Worm (Caenorhabditis elegans) whole organism, midembryonic: ENCODE results near the gene Y57E12AR.1.

Experiments used
- T22C8.4 ChIP-seq: fragments of 200-800 bp; sonication (Bioruptor generic); IDR thresholded peaks from 2 replicates; pipeline ENCODE4 v1.3.6; 2022; ENCODE audit warnings: missing genetic modification characterization, missing compliant biosample characterization
- cog-1 ChIP-seq: sonication (generic microtip); optimal IDR thresholded peaks from 2 replicates; lab custom pipeline; 2016; ENCODE audit warnings: missing genetic modification characterization, missing compliant biosample characterization
- flt-1 ChIP-seq: fragments of 200-800 bp; sonication (Bioruptor generic); IDR thresholded peaks from 2 replicates; pipeline ENCODE4 v1.3.6; 2022; ENCODE audit warnings: missing genetic modification characterization, missing compliant biosample characterization
- klf-2 ChIP-seq: fragments of 200-800 bp; sonication (Bioruptor generic); conservative IDR thresholded peaks from 2 replicates; pipeline ENCODE4 v1.3.6; 2022; ENCODE audit warnings: missing genetic modification reagents, missing genetic modification characterization, missing compliant biosample characterization
- med-1 ChIP-seq: sonication (generic microtip); optimal IDR thresholded peaks from 2 replicates; lab custom pipeline; 2017; ENCODE audit warnings: missing genetic modification characterization, mild to moderate bottlenecking, missing compliant biosample characterization, antibody characterized with exemption, missing genetic modification reagents; ENCODE audit not compliant: insufficient read depth
- ref-1 ChIP-seq: fragments of 200-800 bp; sonication (Bioruptor generic); conservative IDR thresholded peaks from 2 replicates; pipeline ENCODE4 v1.3.6; 2022; ENCODE audit warnings: missing genetic modification reagents, missing genetic modification characterization, missing compliant biosample characterization
- tab-1 ChIP-seq: fragments of 200-800 bp; sonication (Bioruptor generic); IDR thresholded peaks from 2 replicates; pipeline ENCODE4 v1.3.6; 2022; ENCODE audit warnings: missing genetic modification characterization, missing compliant biosample characterization
- ztf-23 ChIP-seq: fragments of 200-800 bp; sonication (Bioruptor generic); IDR thresholded peaks from 2 replicates; pipeline ENCODE4 v1.3.6; 2022; ENCODE audit warnings: missing genetic modification reagents, missing genetic modification characterization, missing compliant biosample characterization
- ztf-29 ChIP-seq: fragments of 200-800 bp; sonication (Bioruptor generic); IDR thresholded peaks from 2 replicates; pipeline ENCODE4 v1.3.6; 2022; ENCODE audit warnings: missing genetic modification reagents, missing genetic modification characterization, missing compliant biosample characterization

Y57E12AR.1 gene

ce11 chrV:7065226-7065625, at the start of gene Y57E12AR.1:
Gene Y57E12AR.1, minus strand, starts transcription at chrV:7065326.
- TF ChIP-seq ztf-23 (GFP tag; lab: Robert Waterston, UW) (no peak), cog-1 (tag; lab: Kevin White, UChicago) (no peak), ztf-29 (GFP tag; lab: Robert Waterston, UW) (no peak), flt-1 (GFP tag; lab: Robert Waterston, UW) (no peak), tab-1 (GFP tag; lab: Robert Waterston, UW) (no peak)

DNA sequence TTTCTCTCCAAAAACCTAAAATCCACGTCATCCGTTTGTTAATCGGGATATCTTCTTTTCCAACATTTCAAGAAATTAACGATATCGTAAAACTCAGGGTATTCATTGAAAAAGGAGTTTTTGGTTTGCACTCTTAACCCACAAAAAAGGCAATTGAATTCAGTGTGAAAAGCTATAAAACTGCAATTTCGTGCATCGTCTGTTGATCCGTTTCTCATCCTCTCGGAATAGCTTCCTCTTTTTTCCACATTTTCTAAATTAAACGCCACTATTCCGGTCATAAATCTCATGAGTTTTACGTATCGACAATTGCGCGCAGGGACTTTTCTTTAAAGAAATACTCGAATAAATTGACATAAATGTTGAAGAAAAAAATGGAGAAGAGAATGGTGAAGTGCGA, 47.1 kb upstream of the Y57E12AR.1 start:
- TF ChIP-seq klf-2 (GFP tag; lab: Robert Waterston, UW) (no peak), med-1 (no peak), ref-1 (GFP tag; lab: Robert Waterston, UW) (no peak), tab-1 (GFP tag; lab: Robert Waterston, UW) (no peak), cog-1 (tag; lab: Kevin White, UChicago) (no peak), ztf-29 (GFP tag; lab: Robert Waterston, UW) (no peak), flt-1 (GFP tag; lab: Robert Waterston, UW) (no peak), ztf-23 (GFP tag; lab: Robert Waterston, UW) (no peak), T22C8.4 (GFP tag; lab: Robert Waterston, UW) (no peak)

ce11 chrV:7111276-7111675, 46.1 kb upstream of the Y57E12AR.1 start:
- TF ChIP-seq med-1 (no peak), ref-1 (GFP tag; lab: Robert Waterston, UW) (no peak), T22C8.4 (GFP tag; lab: Robert Waterston, UW) (no peak), flt-1 (GFP tag; lab: Robert Waterston, UW) (no peak), ztf-29 (GFP tag; lab: Robert Waterston, UW) (no peak), cog-1 (tag; lab: Kevin White, UChicago) (no peak), tab-1 (GFP tag; lab: Robert Waterston, UW) (no peak), ztf-23 (GFP tag; lab: Robert Waterston, UW) (no peak), klf-2 (GFP tag; lab: Robert Waterston, UW) (no peak)

DNA sequence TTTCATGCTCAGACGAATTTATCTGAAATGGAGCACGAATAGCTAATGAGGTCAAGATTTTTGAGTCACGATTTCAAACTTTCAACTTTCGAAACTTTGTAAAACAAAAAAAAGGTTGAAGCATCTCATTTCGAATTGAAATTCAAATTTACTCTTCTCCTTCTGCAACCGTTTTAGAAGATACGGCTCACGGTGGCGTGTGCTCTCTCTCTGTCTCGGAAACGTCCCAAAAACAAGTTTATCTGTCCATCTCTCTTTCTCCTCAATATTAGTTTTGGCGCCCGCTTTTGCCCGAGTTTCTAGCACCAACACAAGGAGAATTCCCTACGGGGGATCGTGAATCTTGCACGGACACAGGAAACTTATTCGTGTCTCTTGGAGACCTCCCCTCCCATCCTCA, 45.2 kb upstream of the Y57E12AR.1 start:
- no peak for TF ChIP-seq ref-1 (GFP tag; lab: Robert Waterston, UW)
- TF ChIP-seq klf-2 (GFP tag; lab: Robert Waterston, UW), result no peak
- no peak for TF ChIP-seq med-1
- TF ChIP-seq tab-1 (GFP tag; lab: Robert Waterston, UW), result no peak
- TF ChIP-seq T22C8.4 (GFP tag; lab: Robert Waterston, UW), result no peak

DNA sequence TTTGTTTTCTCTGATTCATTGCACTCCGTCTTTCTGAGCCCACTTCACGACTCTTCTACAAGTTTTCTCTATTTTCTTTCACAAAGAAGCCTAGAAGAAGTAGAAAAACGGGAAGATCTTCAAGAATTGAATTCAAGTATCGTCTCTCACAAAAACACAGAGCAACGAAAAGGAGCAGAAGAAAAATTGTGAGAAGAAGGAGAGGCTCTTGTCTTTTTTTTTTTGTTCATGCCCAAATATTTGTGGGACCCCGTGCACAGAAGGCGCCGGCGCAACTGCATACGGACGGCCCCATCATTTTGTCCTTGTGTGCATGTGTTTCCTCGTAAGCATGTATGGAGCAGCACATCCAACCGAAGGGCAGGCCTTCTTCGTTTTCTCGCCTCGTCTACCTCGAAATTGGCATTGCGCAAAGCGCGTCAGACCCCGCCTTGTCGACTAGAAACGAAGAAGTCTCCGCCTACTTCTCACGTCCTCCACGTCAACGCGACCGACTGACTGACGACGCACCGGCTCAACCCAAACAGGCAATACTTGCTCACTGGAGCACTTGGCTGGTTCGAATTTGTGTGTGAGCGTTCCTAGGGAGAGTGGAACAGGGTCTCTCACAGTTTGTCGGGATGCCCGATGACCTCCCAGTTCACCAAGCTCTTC, 41.5 kb upstream of the Y57E12AR.1 start:
- TF ChIP-seq ztf-23 (GFP tag; lab: Robert Waterston, UW), result no peak
- no peak for TF ChIP-seq ztf-29 (GFP tag; lab: Robert Waterston, UW)
- no peak for TF ChIP-seq cog-1 (tag; lab: Kevin White, UChicago)
- 0 out of 2 replicates have a peak, but pooled peaks have one; percentile 13 for TF ChIP-seq tab-1 (GFP tag; lab: Robert Waterston, UW)
- no peak for TF ChIP-seq T22C8.4 (GFP tag; lab: Robert Waterston, UW)

DNA sequence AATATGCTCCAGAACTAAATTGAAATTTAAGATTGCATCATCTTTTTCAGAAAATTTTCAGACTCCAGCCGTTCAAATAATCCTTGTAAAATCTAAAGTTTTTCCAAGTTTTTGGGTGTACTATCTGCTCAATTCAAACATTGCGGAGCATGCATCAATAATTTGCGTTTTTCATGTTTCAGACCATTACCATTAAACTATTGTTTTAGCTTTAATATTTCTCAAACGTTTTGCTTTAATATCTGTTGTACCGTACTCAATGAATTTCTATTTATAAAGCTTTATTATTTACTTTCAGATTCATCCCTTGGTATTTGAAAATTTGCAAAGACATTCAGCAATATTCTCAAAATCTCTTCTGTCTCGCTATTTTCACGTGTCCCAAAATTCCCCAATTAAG, 38.1 kb upstream of the Y57E12AR.1 start, which contains the start of gene odr-2:
TSS of gene odr-2 (plus strand) at position 301 of the 400 bp plus-strand sequence.
- TF ChIP-seq T22C8.4 (GFP tag; lab: Robert Waterston, UW) (no peak), tab-1 (GFP tag; lab: Robert Waterston, UW) (no peak), ztf-29 (GFP tag; lab: Robert Waterston, UW) (no peak), flt-1 (GFP tag; lab: Robert Waterston, UW) (no peak), med-1 (no peak), cog-1 (tag; lab: Kevin White, UChicago) (no peak), ztf-23 (GFP tag; lab: Robert Waterston, UW) (no peak), klf-2 (GFP tag; lab: Robert Waterston, UW) (no peak), ref-1 (GFP tag; lab: Robert Waterston, UW) (no peak)

ce11 chrV:7096811-7097210, 31.7 kb upstream of the Y57E12AR.1 start:
- no peak for TF ChIP-seq flt-1 (GFP tag; lab: Robert Waterston, UW)
- TF ChIP-seq ztf-29 (GFP tag; lab: Robert Waterston, UW), result no peak
- TF ChIP-seq tab-1 (GFP tag; lab: Robert Waterston, UW), result no peak
- no peak for TF ChIP-seq ztf-23 (GFP tag; lab: Robert Waterston, UW)
- TF ChIP-seq cog-1 (tag; lab: Kevin White, UChicago), result no peak
- no peak for TF ChIP-seq T22C8.4 (GFP tag; lab: Robert Waterston, UW)
- no peak for TF ChIP-seq ref-1 (GFP tag; lab: Robert Waterston, UW)
- TF ChIP-seq klf-2 (GFP tag; lab: Robert Waterston, UW), result no peak
- no peak for TF ChIP-seq med-1

- no peak for TF ChIP-seq ztf-29 (GFP tag; lab: Robert Waterston, UW)
- TF ChIP-seq ref-1 (GFP tag; lab: Robert Waterston, UW), result no peak
Measured at ce11 chrV:7096129-7096730, 31.1 kb upstream of the Y57E12AR.1 start.

- TF ChIP-seq ztf-29 (GFP tag; lab: Robert Waterston, UW), result no peak
- no peak for TF ChIP-seq ref-1 (GFP tag; lab: Robert Waterston, UW)
- no peak for TF ChIP-seq ztf-23 (GFP tag; lab: Robert Waterston, UW)
- TF ChIP-seq tab-1 (GFP tag; lab: Robert Waterston, UW), result no peak
- no peak for TF ChIP-seq med-1
- no peak for TF ChIP-seq flt-1 (GFP tag; lab: Robert Waterston, UW)
- no peak for TF ChIP-seq cog-1 (tag; lab: Kevin White, UChicago)
- TF ChIP-seq klf-2 (GFP tag; lab: Robert Waterston, UW), result no peak
- no peak for TF ChIP-seq T22C8.4 (GFP tag; lab: Robert Waterston, UW)
Measured at ce11 chrV:7095254-7095990, 30.3 kb upstream of the Y57E12AR.1 start.
